Fruit fly (Drosophila melanogaster): ENCODE measurements around the gene Muc12Ea.

Muc12Ea gene

dm6 chrX:14242941-14243736 lies 34.4 kb upstream of the Muc12Ea start, which contains the start of gene CG32599 (continued):
- TF ChIP-seq D19A (tag; optimal IDR thresholded peaks at IDR 0.05) (peak; percentile 37), Blimp-1 (GFP tag; optimal IDR thresholded peaks at IDR 0.05) (peak; percentile 32), BtbVII (GFP tag; optimal IDR thresholded peaks at IDR 0.05) (no peak), Ssrp (tag; optimal IDR thresholded peaks at IDR 0.05) (peak; percentile 40), PHDP (tag; optimal IDR thresholded peaks at IDR 0.05) (peak; percentile 36), unpg (GFP tag; optimal IDR thresholded peaks at IDR 0.05) (peak; percentile 60), CG6175 (GFP tag; IDR thresholded peaks at IDR 0.05) (no peak), gem (tag; optimal IDR thresholded peaks at IDR 0.05) (peak; percentile 73), CG17328 (GFP tag; IDR thresholded peaks at IDR 0.05) (peak; percentile 47; the same call in 1 of the 2 replicates), sens (GFP tag) (peak; percentile 36), CG6654 (GFP tag; optimal IDR thresholded peaks at IDR 0.05) (no peak), CG11723 (GFP tag; optimal IDR thresholded peaks at IDR 0.05) (no peak), CG42726 (GFP tag; IDR thresholded peaks at IDR 0.05; ENCODE audit: partially characterized antibody) (peak; percentile 59; the same call in 1 of the 2 replicates), Nf-YC (tag; optimal IDR thresholded peaks at IDR 0.05) (peak; percentile 11), ssp (GFP tag; IDR thresholded peaks at IDR 0.05) (peak; percentile 72), CG12769 (tag; optimal IDR thresholded peaks at IDR 0.05) (no peak), CG12104 (GFP tag; optimal IDR thresholded peaks at IDR 0.05) (peak; percentile 3), CG12071 (GFP tag; optimal IDR thresholded peaks at IDR 0.05) (no peak), mld (GFP tag; IDR thresholded peaks at IDR 0.05; ENCODE audit: partially characterized antibody) (peak; percentile 50; the same call in 1 of the 3 replicates), dmrt11E (tag; optimal IDR thresholded peaks at IDR 0.05) (peak; percentile 43), zen (tag; optimal IDR thresholded peaks at IDR 0.05) (peak; percentile 33), CG2712 (tag; optimal IDR thresholded peaks at IDR 0.05) (peak; percentile 67), MESR4 (GFP tag; optimal IDR thresholded peaks at IDR 0.05) (no peak), CG14710 (tag; optimal IDR thresholded peaks at IDR 0.05) (peak; percentile 40), CG33213 (GFP tag; optimal IDR thresholded peaks at IDR 0.05) (no peak), Dbx (GFP tag; IDR thresholded peaks at IDR 0.05) (peak; percentile 48; the same call in 1 of the 3 replicates), CG13775 (GFP tag; optimal IDR thresholded peaks at IDR 0.05) (peak; percentile 25), CG2889 (GFP tag; IDR thresholded peaks at IDR 0.05) (no peak), CG8924 (tag; optimal IDR thresholded peaks at IDR 0.05) (peak; percentile 51), zen2 (GFP tag; IDR thresholded peaks at IDR 0.05; ENCODE audit: partially characterized antibody) (no peak; the same call in 2 of the 3 replicates), CG14014 (GFP tag; IDR thresholded peaks at IDR 0.05) (peak; percentile 30; the same call in 1 of the 2 replicates), CG34376 (GFP tag; optimal IDR thresholded peaks at IDR 0.05) (no peak), al (GFP tag; IDR thresholded peaks at IDR 0.05) (peak; percentile 31; the same call in 1 of the 2 replicates), Mes4 (GFP tag; optimal IDR thresholded peaks at IDR 0.05) (no peak), lbe (GFP tag; optimal IDR thresholded peaks at IDR 0.05) (no peak), CG30020 (tag; optimal IDR thresholded peaks at IDR 0.05) (peak; percentile 67), wek (GFP tag; optimal IDR thresholded peaks at IDR 0.05) (peak; percentile 89), CG1602 (GFP tag; optimal IDR thresholded peaks at IDR 0.05) (peak; percentile 30), HLH3B (GFP tag; IDR thresholded peaks at IDR 0.05) (peak; percentile 37; the same call in 1 of the 2 replicates), row (GFP tag; IDR thresholded peaks at IDR 0.05) (peak; percentile 66), Meics (GFP tag; optimal IDR thresholded peaks at IDR 0.05) (peak; percentile 20), E2f1 (GFP tag; IDR thresholded peaks at IDR 0.05) (peak; percentile 47; the same call in 1 of the 2 replicates), Xbp1 (GFP tag; optimal IDR thresholded peaks at IDR 0.05) (peak; percentile 14), bcd (GFP tag; optimal IDR thresholded peaks at IDR 0.05) (peak; percentile 9), CG1024 (GFP tag; IDR thresholded peaks at IDR 0.05) (peak; percentile 43; the same call in 1 of the 2 replicates), Ptx1 (GFP tag; IDR thresholded peaks at IDR 0.05) (peak; percentile 66), Aef1 (GFP tag; IDR thresholded peaks at IDR 0.05) (0 out of 3 replicates have a peak, but pooled peaks have one; percentile 23), grn (GFP tag; optimal IDR thresholded peaks at IDR 0.05) (no peak)

Data from whole organism, embryonic.